3 fruit fly cellular contexts compared by ENCODE assay signal in genomic region chr3R:14741192-14741915, dm6.
TF ChIP-seq lines count a peak whose summit lies in the region.

Gene eff, minus strand, starts transcription at chr3R:14741319.
Gene jvl, plus strand, starts transcription at chr3R:14741582.

TF ChIP-seq in whole organism, embryonic, 481 proteins besides CTCF, POLR2A, EP300 and RAD21 (continued from another document and continues in another):
- TF ChIP-seq nerfin-1 (tag; optimal IDR thresholded peaks at IDR 0.05; lab: Kevin White, UChicago) (peak; percentile 18), CG2120 (GFP tag; optimal IDR thresholded peaks at IDR 0.05; lab: Kevin White, UChicago) (peak; percentile 48), dpn (GFP tag; optimal IDR thresholded peaks at IDR 0.05; lab: Kevin White, UChicago) (peak; percentile 29 to 38), grau (tag; optimal IDR thresholded peaks at IDR 0.05; lab: Kevin White, UChicago) (peak; percentile 6), CG4854 (GFP tag; optimal IDR thresholded peaks at IDR 0.05; lab: Kevin White, UChicago) (peak; percentile 62), CG34224 (GFP tag; IDR thresholded peaks at IDR 0.05; lab: Robert Waterston, UW; ENCODE audit: partially characterized antibody) (peak; percentile 96), salm (tag; optimal IDR thresholded peaks at IDR 0.05; lab: Kevin White, UChicago) (no peak), CG14860 (GFP tag; IDR thresholded peaks at IDR 0.05; lab: Robert Waterston, UW; ENCODE audit: partially characterized antibody) (peak; percentile 92), CG13424 (tag; optimal IDR thresholded peaks at IDR 0.05; lab: Kevin White, UChicago) (peak; percentile 22), gfzf (GFP tag; optimal IDR thresholded peaks at IDR 0.05; lab: Kevin White, UChicago) (peak; percentile 68), CG2199 (GFP tag; IDR thresholded peaks at IDR 0.05; lab: Robert Waterston, UW) (no peak), CG4730 (GFP tag; IDR thresholded peaks at IDR 0.05; lab: Robert Waterston, UW) (peak; percentile 29; the same call in 1 of the 2 replicates), gsb-n (tag; optimal IDR thresholded peaks at IDR 0.05; lab: Kevin White, UChicago) (no peak), CG1832 (GFP tag; optimal IDR thresholded peaks at IDR 0.05; lab: Kevin White, UChicago) (peak; percentile 41), HLH54F (GFP tag; optimal IDR thresholded peaks at IDR 0.05; lab: Kevin White, UChicago) (peak; percentile 52), Myb (GFP tag; optimal IDR thresholded peaks at IDR 0.05; lab: Kevin White, UChicago) (no peak), pho (GFP tag; optimal IDR thresholded peaks at IDR 0.05; lab: Kevin White, UChicago) (peak; percentile 9), CG31365 (tag; optimal IDR thresholded peaks at IDR 0.05; lab: Kevin White, UChicago) (no peak), CG34422 (GFP tag; IDR thresholded peaks at IDR 0.05; lab: Robert Waterston, UW) (peak; percentile 15; the same call in 1 of the 3 replicates), Dref (GFP tag; IDR thresholded peaks at IDR 0.05; lab: Robert Waterston, UW) (peak; percentile 73), slbo (GFP tag; IDR thresholded peaks at IDR 0.05; lab: Robert Waterston, UW) (peak; percentile 76), CG17361 (GFP tag; IDR thresholded peaks at IDR 0.05; lab: Robert Waterston, UW) (peak; percentile 44; the same call in 2 of the 3 replicates), vfl (GFP tag; optimal IDR thresholded peaks at IDR 0.05; lab: Kevin White, UChicago) (peak; percentile 58), exex (tag; optimal IDR thresholded peaks at IDR 0.05; lab: Kevin White, UChicago) (no peak), CG13287 (GFP tag; IDR thresholded peaks at IDR 0.05; lab: Robert Waterston, UW; ENCODE audit: partially characterized antibody) (peak; percentile 98), ac (GFP tag; optimal IDR thresholded peaks at IDR 0.05; lab: Kevin White, UChicago) (no peak), CG5245 (GFP tag; optimal IDR thresholded peaks at IDR 0.05; lab: Kevin White, UChicago) (no peak), CG17568 (GFP tag; optimal IDR thresholded peaks at IDR 0.05; lab: Kevin White, UChicago) (no peak), nmo (GFP tag; optimal IDR thresholded peaks at IDR 0.05; lab: Kevin White, UChicago) (peak; percentile 35), fd96Cb (tag; optimal IDR thresholded peaks at IDR 0.05; lab: Kevin White, UChicago) (no peak), Chrac-16 (GFP tag; optimal IDR thresholded peaks at IDR 0.05; lab: Kevin White, UChicago) (peak; percentile 38), Hsf (GFP tag; optimal IDR thresholded peaks at IDR 0.05; lab: Kevin White, UChicago) (peak; percentile 63), Dll (GFP tag; IDR thresholded peaks at IDR 0.05; lab: Robert Waterston, UW; ENCODE audit: partially characterized antibody) (peak; percentile 99), Max (GFP tag; optimal IDR thresholded peaks at IDR 0.05; lab: Kevin White, UChicago) (peak; percentile 38), CG8388 (GFP tag; optimal IDR thresholded peaks at IDR 0.05; lab: Kevin White, UChicago) (peak; percentile 16), CG14441 (GFP tag; IDR thresholded peaks at IDR 0.05; lab: Robert Waterston, UW) (peak; percentile 35; the same call in 1 of the 2 replicates), CG14014 (GFP tag; IDR thresholded peaks at IDR 0.05; lab: Robert Waterston, UW) (no peak), da (GFP tag; optimal IDR thresholded peaks at IDR 0.05; lab: Kevin White, UChicago) (no peak), eve (GFP tag; optimal IDR thresholded peaks at IDR 0.05; lab: Kevin White, UChicago) (peak in 1 of 2 experiments; percentile 79), CG12104 (GFP tag; optimal IDR thresholded peaks at IDR 0.05; lab: Kevin White, UChicago) (peak; percentile 23), gem (tag; optimal IDR thresholded peaks at IDR 0.05; lab: Kevin White, UChicago) (peak; percentile 54), sd (tag; optimal IDR thresholded peaks at IDR 0.05; lab: Kevin White, UChicago) (peak; percentile 47), MESR4 (GFP tag; optimal IDR thresholded peaks at IDR 0.05; lab: Kevin White, UChicago) (peak; percentile 55)

TF ChIP-seq in whole organism, prepupa, 60 proteins besides CTCF, POLR2A, EP300 and RAD21 (continued from another document):
- TF ChIP-seq Met (GFP tag; optimal IDR thresholded peaks at IDR 0.05; lab: Kevin White, UChicago), result peak; percentile 51
- TF ChIP-seq vri (GFP tag; optimal IDR thresholded peaks at IDR 0.05; lab: Kevin White, UChicago), result peak; percentile 34
- TF ChIP-seq Eip93F (GFP tag; optimal IDR thresholded peaks at IDR 0.05; lab: Kevin White, UChicago), result peak; percentile 18
- no peak for TF ChIP-seq CG10669 (GFP tag; optimal IDR thresholded peaks at IDR 0.05; lab: Kevin White, UChicago)
- TF ChIP-seq pdm3 (GFP tag; optimal IDR thresholded peaks at IDR 0.05; lab: Kevin White, UChicago), result peak; percentile 58
- TF ChIP-seq Smox (GFP tag; optimal IDR thresholded peaks at IDR 0.05; lab: Kevin White, UChicago), result peak; percentile 62
- TF ChIP-seq spab (GFP tag; optimal IDR thresholded peaks at IDR 0.05; lab: Kevin White, UChicago), result no peak
- TF ChIP-seq eg (GFP tag; IDR thresholded peaks at IDR 0.05; lab: Robert Waterston, UW), result peak; percentile 56; the same call in 2 of the 3 replicates
- TF ChIP-seq CG16779 (tag; optimal IDR thresholded peaks at IDR 0.05; lab: Kevin White, UChicago), result no peak
- TF ChIP-seq Lpt (GFP tag; optimal IDR thresholded peaks at IDR 0.05; lab: Kevin White, UChicago), result no peak
- no peak for TF ChIP-seq CG1621 (tag; optimal IDR thresholded peaks at IDR 0.05; lab: Kevin White, UChicago)
- TF ChIP-seq Sox102F (GFP tag; optimal IDR thresholded peaks at IDR 0.05; lab: Kevin White, UChicago), result peak; percentile 46
- no peak for TF ChIP-seq Blimp-1 (GFP tag; optimal IDR thresholded peaks at IDR 0.05; lab: Kevin White, UChicago)
- TF ChIP-seq Sox15 (GFP tag; optimal IDR thresholded peaks at IDR 0.05; lab: Kevin White, UChicago), result no peak
- no peak for TF ChIP-seq CG6792 (GFP tag; optimal IDR thresholded peaks at IDR 0.05; lab: Kevin White, UChicago)
- TF ChIP-seq Hr4 (GFP tag; optimal IDR thresholded peaks at IDR 0.05; lab: Kevin White, UChicago), result peak; percentile 50
- no peak for TF ChIP-seq CG32006 (GFP tag; optimal IDR thresholded peaks at IDR 0.05; lab: Kevin White, UChicago)
- TF ChIP-seq topi (GFP tag; optimal IDR thresholded peaks at IDR 0.05; lab: Kevin White, UChicago), result peak; percentile 21
- peak; percentile 87 for TF ChIP-seq svp (GFP tag; lab: Kevin White, UChicago)
- TF ChIP-seq CG15336 (GFP tag; IDR thresholded peaks at IDR 0.05; lab: Robert Waterston, UW), result no peak
- TF ChIP-seq CG10631 (GFP tag; optimal IDR thresholded peaks at IDR 0.05; lab: Kevin White, UChicago), result peak; percentile 22
- peak; percentile 38 for TF ChIP-seq CG6854 (GFP tag; optimal IDR thresholded peaks at IDR 0.05; lab: Kevin White, UChicago)
TF ChIP-seq in whole organism, prepupa: peak in this region for 23.

TF ChIP-seq in whole organism, wandering third instar larva, 38 proteins besides CTCF, POLR2A, EP300 and RAD21 (continued from another document):
- TF ChIP-seq br (GFP tag; optimal IDR thresholded peaks at IDR 0.05; lab: Kevin White, UChicago), result no peak
- TF ChIP-seq HLH106 (tag; optimal IDR thresholded peaks at IDR 0.05; lab: Kevin White, UChicago), result peak; percentile 20
- TF ChIP-seq Jra (GFP tag; optimal IDR thresholded peaks at IDR 0.05; lab: Kevin White, UChicago), result no peak
- peak; percentile 73 for TF ChIP-seq tai (GFP tag; optimal IDR thresholded peaks at IDR 0.05; lab: Kevin White, UChicago)
